Worm (Caenorhabditis elegans) whole organism, young adult: ENCODE data around the gene atf-8.

Source experiments
- B0261.1 ChIP-seq: sonication (generic microtip); optimal IDR thresholded peaks from 2 replicates; lab custom pipeline; 2016; ENCODE audit warnings: mild to moderate bottlenecking, missing genetic modification characterization, moderate library complexity, missing compliant biosample characterization
- C06A6.2 ChIP-seq: fragments of 200-800 bp; sonication (Bioruptor generic); conservative IDR thresholded peaks from 2 replicates; pipeline ENCODE4 v1.3.6; 2022; ENCODE audit warnings: missing genetic modification characterization, missing compliant biosample characterization
- D2030.7 ChIP-seq: fragments of 200-800 bp; sonication (Bioruptor generic); IDR thresholded peaks from 2 replicates; pipeline ENCODE4 v1.3.6; 2022; ENCODE audit warnings: missing genetic modification reagents, missing genetic modification characterization, missing compliant biosample characterization
- F10E7.11 ChIP-seq: sonication (generic microtip); optimal IDR thresholded peaks from 2 replicates; lab custom pipeline; 2017; ENCODE audit warnings: mild to moderate bottlenecking, missing genetic modification characterization, moderate library complexity, missing compliant biosample characterization
- F33H1.4 ChIP-seq: fragments of 200-800 bp; sonication (Bioruptor generic); IDR thresholded peaks from 2 replicates; pipeline ENCODE4 v1.3.6; 2022; ENCODE audit warnings: missing genetic modification reagents, missing genetic modification characterization, missing compliant biosample characterization
- F52B5.7 ChIP-seq: sonication (generic microtip); optimal IDR thresholded peaks from 2 replicates; lab custom pipeline; 2016; ENCODE audit warnings: mild to moderate bottlenecking, missing genetic modification characterization, missing compliant biosample characterization
- F57C9.4 ChIP-seq: sonication (generic microtip); optimal IDR thresholded peaks from 2 replicates; lab custom pipeline; 2017; ENCODE audit warnings: mild to moderate bottlenecking, missing genetic modification characterization, missing compliant biosample characterization
- Y53G8AR.9 ChIP-seq: fragments of 200-800 bp; sonication (Bioruptor generic); conservative IDR thresholded peaks from 2 replicates; pipeline ENCODE4 v1.3.6; 2022; ENCODE audit warnings: missing genetic modification reagents, missing genetic modification characterization, missing compliant biosample characterization
- Y67H2A.10 ChIP-seq: fragments of 200-800 bp; sonication (Bioruptor generic); conservative IDR thresholded peaks from 2 replicates; pipeline ENCODE4 v1.3.6; 2022; ENCODE audit warnings: missing genetic modification reagents, missing genetic modification characterization, missing compliant biosample characterization
- Y95B8A.8 ChIP-seq: fragments of 200-800 bp; sonication (Bioruptor generic); IDR thresholded peaks from 2 replicates; pipeline ENCODE4 v1.3.6; 2022; ENCODE audit warnings: missing genetic modification reagents, missing genetic modification characterization, missing compliant biosample characterization
- ZK185.1 ChIP-seq: sonication (generic microtip); optimal IDR thresholded peaks from 2 replicates; lab custom pipeline; 2016; ENCODE audit warnings: mild to moderate bottlenecking, missing genetic modification characterization, missing compliant biosample characterization; ENCODE audit not compliant: poor library complexity, severe bottlenecking
- aptf-2 ChIP-seq: fragments of 200-800 bp; sonication (Bioruptor generic); conservative IDR thresholded peaks from 2 replicates; pipeline ENCODE4 v1.3.6; 2022; ENCODE audit warnings: missing genetic modification reagents, missing genetic modification characterization, missing compliant biosample characterization
- athp-1 ChIP-seq: sonication (generic microtip); optimal IDR thresholded peaks from 2 replicates; lab custom pipeline; 2017; ENCODE audit warnings: mild to moderate bottlenecking, missing genetic modification characterization, missing compliant biosample characterization
- bed-2 ChIP-seq: fragments of 200-800 bp; sonication (Bioruptor generic); IDR thresholded peaks from 2 replicates; pipeline ENCODE4 v1.3.6; 2022; ENCODE audit warnings: missing genetic modification reagents, missing genetic modification characterization, missing compliant biosample characterization
- cebp-1 ChIP-seq, 2 experiments: fragments of 200-800 bp in 1 of 2; sonication (Bioruptor generic) in 1 of 2; sonication (generic microtip) in 1 of 2; IDR thresholded peaks in 1 of 2; optimal IDR thresholded peaks in 1 of 2; 2 replicates each; pipeline versions ENCODE4 v1.3.6 to Lab custom; 2017 to 2022; ENCODE audit warnings: missing compliant biosample characterization in 2 of 2, missing genetic modification characterization in 2 of 2, mild to moderate bottlenecking in 1 of 2, missing genetic modification reagents in 1 of 2, moderate library complexity in 1 of 2
- ceh-100 ChIP-seq: fragments of 200-800 bp; sonication (Bioruptor generic); IDR thresholded peaks from 2 replicates; pipeline ENCODE4 v1.3.6; 2022; ENCODE audit warnings: missing genetic modification reagents, missing genetic modification characterization, missing compliant biosample characterization
- ceh-58 ChIP-seq: fragments of 200-800 bp; sonication (Bioruptor generic); IDR thresholded peaks from 2 replicates; pipeline ENCODE4 v1.3.6; 2022; ENCODE audit warnings: missing genetic modification characterization, missing compliant biosample characterization
- dpff-1 ChIP-seq: sonication (generic microtip); optimal IDR thresholded peaks from 2 replicates; lab custom pipeline; 2017; ENCODE audit warnings: mild to moderate bottlenecking, missing genetic modification characterization, missing compliant biosample characterization
- egl-44 ChIP-seq: fragments of 200-800 bp; sonication (Bioruptor generic); IDR thresholded peaks from 2 replicates; pipeline ENCODE4 v1.3.6; 2022; ENCODE audit warnings: missing genetic modification reagents, missing genetic modification characterization, missing compliant biosample characterization
- ets-4 ChIP-seq: fragments of 200-800 bp; sonication (Bioruptor generic); optimal IDR thresholded peaks from 2 replicates; lab custom pipeline; 2018; ENCODE audit warnings: mild to moderate bottlenecking, missing genetic modification characterization, missing compliant biosample characterization
- fkh-3 ChIP-seq: sonication (generic microtip); optimal IDR thresholded peaks from 2 replicates; lab custom pipeline; 2016; ENCODE audit warnings: mild to moderate bottlenecking, missing genetic modification characterization, missing compliant biosample characterization
- him-1 ChIP-seq: sonication (generic microtip); optimal IDR thresholded peaks from 2 replicates; lab custom pipeline; 2016; ENCODE audit warnings: missing genotype, missing genetic modification reagents, missing genetic modification characterization, missing compliant biosample characterization
- hlh-26 ChIP-seq: fragments of 200-800 bp; sonication (Bioruptor generic); conservative IDR thresholded peaks from 2 replicates; pipeline ENCODE4 v1.3.6; 2022; ENCODE audit warnings: missing genetic modification reagents, missing genetic modification characterization, missing compliant biosample characterization
- hmg-1.2 ChIP-seq: fragments of 200-800 bp; sonication (Bioruptor generic); IDR thresholded peaks from 2 replicates; pipeline ENCODE4 v1.3.6; 2022; ENCODE audit warnings: missing genetic modification reagents, missing genetic modification characterization, missing compliant biosample characterization
- lag-1 ChIP-seq: fragments of 200-800 bp; sonication (Bioruptor generic); IDR thresholded peaks from 2 replicates; pipeline ENCODE4 v1.3.6; 2022; ENCODE audit warnings: missing genetic modification reagents, missing genetic modification characterization, missing compliant biosample characterization
- let-526 ChIP-seq: fragments of 200-800 bp; sonication (Bioruptor generic); IDR thresholded peaks from 2 replicates; pipeline ENCODE4 v1.3.6; 2022; ENCODE audit warnings: missing genetic modification reagents, missing genetic modification characterization, missing compliant biosample characterization
- lin-26 ChIP-seq: fragments of 200-800 bp; sonication (Bioruptor generic); IDR thresholded peaks from 2 replicates; pipeline ENCODE4 v1.3.6; 2022; ENCODE audit warnings: missing genetic modification reagents, missing genetic modification characterization, missing compliant biosample characterization
- lin-35 ChIP-seq, 3 experiments: fragments of 150-350 bp in 2 of 3; sonication (generic microtip) in 1 of 3; optimal IDR thresholded peaks; 2 replicates each; lab custom pipeline; 2014 to 2018; ENCODE audit warnings: missing biosample characterization in 3 of 3, missing genetic modification characterization in 3 of 3, missing genetic modification reagents in 3 of 3
- lsl-1 ChIP-seq: fragments of 200-800 bp; sonication (Bioruptor generic); optimal IDR thresholded peaks from 2 replicates; lab custom pipeline; 2018; ENCODE audit warnings: mild to moderate bottlenecking, missing genetic modification characterization, moderate library complexity, missing compliant biosample characterization
- lsy-27 ChIP-seq: sonication (generic microtip); optimal IDR thresholded peaks from 2 replicates; lab custom pipeline; 2017; ENCODE audit warnings: missing genetic modification characterization, mild to moderate bottlenecking, missing compliant biosample characterization, antibody characterized with exemption, missing genotype, borderline replicate concordance; ENCODE audit not compliant: insufficient read depth
- madf-3 ChIP-seq: fragments of 200-800 bp; sonication (Bioruptor generic); IDR thresholded peaks from 2 replicates; pipeline ENCODE4 v1.3.6; 2022; ENCODE audit warnings: missing genetic modification reagents, missing genetic modification characterization, missing compliant biosample characterization
- madf-6 ChIP-seq: fragments of 200-800 bp; sonication (Bioruptor generic); IDR thresholded peaks from 2 replicates; pipeline ENCODE4 v1.3.6; 2022; ENCODE audit warnings: missing genetic modification reagents, missing genetic modification characterization, missing compliant biosample characterization
- madf-8 ChIP-seq: fragments of 200-800 bp; sonication (Bioruptor generic); conservative IDR thresholded peaks from 2 replicates; pipeline ENCODE4 v1.3.6; 2022; ENCODE audit warnings: missing genetic modification reagents, missing genetic modification characterization, missing compliant biosample characterization
- mcd-1 ChIP-seq: fragments of 200-800 bp; sonication (Bioruptor generic); IDR thresholded peaks from 2 replicates; pipeline ENCODE4 v1.3.6; 2022; ENCODE audit warnings: missing genetic modification reagents, missing genetic modification characterization, missing compliant biosample characterization
- mes-4 ChIP-seq: sonication (generic microtip); optimal IDR thresholded peaks from 2 replicates; lab custom pipeline; 2016; ENCODE audit warnings: missing genotype, missing genetic modification characterization, missing compliant biosample characterization
- nfya-1 ChIP-seq: sonication (generic microtip); optimal IDR thresholded peaks from 2 replicates; lab custom pipeline; 2017; ENCODE audit warnings: antibody characterized with exemption, missing compliant biosample characterization, missing genetic modification characterization, borderline replicate concordance; ENCODE audit not compliant: insufficient read depth
- nfyb-1 ChIP-seq: fragments of 200-800 bp; sonication (Bioruptor generic); IDR thresholded peaks from 2 replicates; pipeline ENCODE4 v1.3.6; 2022; ENCODE audit warnings: missing genetic modification reagents, missing genetic modification characterization, missing compliant biosample characterization
- rcor-1 ChIP-seq: fragments of 200-800 bp; sonication (Bioruptor generic); IDR thresholded peaks from 2 replicates; pipeline ENCODE4 v1.3.6; 2022; ENCODE audit warnings: missing genetic modification reagents, missing genetic modification characterization, missing compliant biosample characterization
- sdz-38 ChIP-seq: sonication (generic microtip); optimal IDR thresholded peaks from 2 replicates; lab custom pipeline; 2016; ENCODE audit warnings: missing genotype, missing genetic modification characterization, missing compliant biosample characterization
- snpc-1.3 ChIP-seq: sonication (generic microtip); optimal IDR thresholded peaks from 2 replicates; lab custom pipeline; 2017; ENCODE audit warnings: missing genetic modification characterization, mild to moderate bottlenecking, missing compliant biosample characterization, antibody characterized with exemption, moderate library complexity, missing genotype, missing genetic modification reagents; ENCODE audit not compliant: insufficient read depth
- snpc-3.4 ChIP-seq: sonication (generic microtip); optimal IDR thresholded peaks from 2 replicates; lab custom pipeline; 2017; ENCODE audit warnings: missing genetic modification characterization, mild to moderate bottlenecking, missing compliant biosample characterization, antibody characterized with exemption, moderate library complexity, missing genotype, missing genetic modification reagents
- tlf-1 ChIP-seq: fragments of 200-800 bp; sonication (Bioruptor generic); optimal IDR thresholded peaks from 2 replicates; lab custom pipeline; 2018; ENCODE audit warnings: mild to moderate bottlenecking, missing genetic modification characterization, missing compliant biosample characterization
- xnd-1 ChIP-seq: sonication (generic microtip); optimal IDR thresholded peaks from 2 replicates; lab custom pipeline; 2016; ENCODE audit warnings: missing genotype, missing genetic modification reagents, missing genetic modification characterization, missing compliant biosample characterization
- zfh-2 ChIP-seq: fragments of 200-800 bp; sonication (Bioruptor generic); conservative IDR thresholded peaks from 2 replicates; pipeline ENCODE4 v1.3.6; 2022; ENCODE audit warnings: missing genetic modification reagents, missing genetic modification characterization, missing compliant biosample characterization
- zim-3 ChIP-seq: sonication (generic microtip); optimal IDR thresholded peaks from 2 replicates; lab custom pipeline; 2017; ENCODE audit warnings: mild to moderate bottlenecking, missing genetic modification characterization, moderate library complexity, missing compliant biosample characterization
- ztf-26 ChIP-seq: sonication (generic microtip); optimal IDR thresholded peaks from 2 replicates; lab custom pipeline; 2017; ENCODE audit warnings: missing genetic modification characterization, missing compliant biosample characterization
- ztf-6 ChIP-seq: fragments of 200-800 bp; sonication (Bioruptor generic); IDR thresholded peaks from 2 replicates; pipeline ENCODE4 v1.3.6; 2022; ENCODE audit warnings: missing genetic modification reagents, missing genetic modification characterization, missing compliant biosample characterization

Gene atf-8

DNA sequence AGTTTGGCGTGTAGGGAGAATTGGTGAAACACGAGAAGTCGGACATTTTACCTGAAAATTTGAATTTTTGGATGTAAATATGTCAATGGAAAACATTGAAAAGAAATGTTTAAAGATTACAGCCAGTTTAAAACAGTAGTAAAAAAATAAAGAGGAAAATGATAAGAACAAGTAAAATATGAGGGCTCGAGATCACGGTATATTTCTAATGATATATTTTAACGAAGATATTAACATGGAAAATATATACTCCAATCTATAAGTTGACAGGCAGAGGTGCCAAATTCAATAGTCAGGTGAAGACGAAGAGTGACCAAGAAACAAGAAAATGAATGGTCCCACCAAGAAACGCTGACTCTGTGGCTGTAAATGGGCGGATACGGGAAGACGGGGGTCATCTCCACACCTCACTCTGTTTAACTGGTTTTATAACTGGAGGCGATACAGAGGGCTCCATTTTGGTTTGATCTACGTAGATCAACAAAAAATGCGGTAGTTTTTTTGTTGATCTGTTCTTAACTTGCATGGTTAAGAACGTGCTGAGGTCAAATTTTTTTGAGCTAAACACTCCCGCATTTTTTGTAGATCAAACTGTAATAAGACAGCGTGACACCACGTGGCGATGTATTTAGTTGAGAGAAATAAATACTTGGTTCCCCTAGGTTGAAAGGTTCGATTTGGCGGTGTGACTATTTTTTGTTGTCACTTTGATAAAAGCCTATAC is 14.9 kb downstream of the atf-8 start, which contains the start of gene ceh-49:
Gene ceh-49, minus strand, starts transcription at position 51 of the 724 bp plus-strand sequence.
- TF ChIP-seq let-526 (GFP tag; lab: Robert Waterston, UW) (no peak), Y95B8A.8 (GFP tag; lab: Robert Waterston, UW) (no peak), xnd-1 (tag; lab: Kevin White, UChicago) (peak; percentile 28), lsl-1 (no peak), ZK185.1 (tag; lab: Kevin White, UChicago) (no peak), F33H1.4 (GFP tag; lab: Robert Waterston, UW) (0 out of 2 replicates have a peak, but pooled peaks have one; percentile 15), ceh-58 (GFP tag; lab: Robert Waterston, UW) (no peak), lin-26 (GFP tag; lab: Robert Waterston, UW) (no peak), mcd-1 (GFP tag; lab: Robert Waterston, UW) (no peak), hlh-26 (GFP tag; lab: Robert Waterston, UW) (no peak), C06A6.2 (no peak), Y53G8AR.9 (no peak), zim-3 (no peak), lag-1 (no peak), madf-6 (peak; percentile 73), tlf-1 (GFP tag; lab: Kevin White, UChicago) (no peak), him-1 (no peak), mes-4 (tag; lab: Kevin White, UChicago) (no peak), madf-3 (GFP tag; lab: Robert Waterston, UW) (no peak), nfya-1 (no peak), zfh-2 (GFP tag; lab: Robert Waterston, UW) (no peak), ceh-100 (GFP tag; lab: Robert Waterston, UW) (no peak), F52B5.7 (tag; lab: Kevin White, UChicago) (no peak), nfyb-1 (no peak), ets-4 (GFP tag; lab: Kevin White, UChicago) (no peak), F57C9.4 (no peak), D2030.7 (0 out of 2 replicates have a peak, but pooled peaks have one; percentile 44), snpc-3.4 (tag; lab: Kevin White, UChicago) (no peak), aptf-2 (GFP tag; lab: Robert Waterston, UW) (no peak), F10E7.11 (tag; lab: Kevin White, UChicago) (no peak), rcor-1 (no peak), bed-2 (GFP tag; lab: Robert Waterston, UW) (no peak), cebp-1 (GFP tag; IDR thresholded peaks at IDR 0.05; lab: Robert Waterston, UW) (no peak), cebp-1 (tag; optimal IDR thresholded peaks at IDR 0.05; lab: Kevin White, UChicago) (no peak), fkh-3 (tag; lab: Kevin White, UChicago) (no peak), dpff-1 (no peak), sdz-38 (no peak), Y67H2A.10 (no peak), ztf-6 (no peak), egl-44 (no peak), lsy-27 (tag; lab: Kevin White, UChicago) (no peak), snpc-1.3 (tag; lab: Kevin White, UChicago) (no peak), hmg-1.2 (GFP tag; lab: Robert Waterston, UW) (peak; percentile 23; the same call in 1 of the 2 replicates), athp-1 (tag; lab: Kevin White, UChicago) (no peak), B0261.1 (no peak), ztf-26 (no peak), madf-8 (peak; percentile 67), lin-35 (GFP tag; optimal IDR thresholded peaks at IDR 0.05; lab: Kevin White, UChicago) (no peak)
